Worm (Caenorhabditis elegans) whole organism, young adult: Measurements from ENCODE around the gene msra-1.
A peak's percentile ranks its signal among the peaks of the same experiment; 100 is the strongest.

Experiments used
- B0019.2 ChIP-seq: fragments of 200-800 bp; sonication (Bioruptor generic); conservative IDR thresholded peaks from 2 replicates; pipeline ENCODE4 v1.3.6; 2022; ENCODE audit warnings: missing genetic modification reagents, missing genetic modification characterization, missing compliant biosample characterization
- B0336.3 ChIP-seq: fragments of 200-800 bp; sonication (Bioruptor generic); IDR thresholded peaks from 2 replicates; pipeline ENCODE4 v1.3.6; 2022; ENCODE audit warnings: missing genetic modification characterization, missing compliant biosample characterization
- C06A6.2 ChIP-seq: fragments of 200-800 bp; sonication (Bioruptor generic); conservative IDR thresholded peaks from 2 replicates; pipeline ENCODE4 v1.3.6; 2022; ENCODE audit warnings: missing genetic modification characterization, missing compliant biosample characterization
- C17E4.6 ChIP-seq: fragments of 200-800 bp; sonication (Bioruptor generic); IDR thresholded peaks from 2 replicates; pipeline ENCODE4 v1.3.6; 2022; ENCODE audit warnings: missing genetic modification reagents, missing genetic modification characterization, missing compliant biosample characterization
- F10E7.11 ChIP-seq: sonication (generic microtip); optimal IDR thresholded peaks from 2 replicates; lab custom pipeline; 2017; ENCODE audit warnings: mild to moderate bottlenecking, missing genetic modification characterization, moderate library complexity, missing compliant biosample characterization
- F23B12.7 ChIP-seq: sonication (generic microtip); optimal IDR thresholded peaks from 2 replicates; lab custom pipeline; 2017; ENCODE audit warnings: missing genetic modification characterization, mild to moderate bottlenecking, missing compliant biosample characterization, antibody characterized with exemption, moderate library complexity; ENCODE audit not compliant: insufficient read depth
- F49E8.2 ChIP-seq: sonication (generic microtip); optimal IDR thresholded peaks from 3 replicates; lab custom pipeline; 2017; ENCODE audit warnings: missing genetic modification characterization, mild to moderate bottlenecking, missing compliant biosample characterization, antibody characterized with exemption, moderate library complexity; ENCODE audit not compliant: insufficient read depth
- K11D2.4 ChIP-seq: fragments of 200-800 bp; sonication (Bioruptor generic); IDR thresholded peaks from 2 replicates; pipeline ENCODE4 v1.3.6; 2022; ENCODE audit warnings: missing genetic modification reagents, missing genetic modification characterization, missing compliant biosample characterization
- T26A5.8 ChIP-seq: sonication (generic microtip); optimal IDR thresholded peaks from 2 replicates; lab custom pipeline; 2016; ENCODE audit warnings: missing genetic modification characterization, missing compliant biosample characterization
- Y53F4B.3 ChIP-seq: fragments of 200-800 bp; sonication (Bioruptor generic); IDR thresholded peaks from 2 replicates; pipeline ENCODE4 v1.3.6; 2022; ENCODE audit warnings: missing genetic modification reagents, missing genetic modification characterization, missing compliant biosample characterization
- Y56A3A.18 ChIP-seq: fragments of 200-800 bp; sonication (Bioruptor generic); IDR thresholded peaks from 2 replicates; pipeline ENCODE4 v1.3.6; 2022; ENCODE audit warnings: missing genetic modification reagents, missing genetic modification characterization, missing compliant biosample characterization
- ZK185.1 ChIP-seq: sonication (generic microtip); optimal IDR thresholded peaks from 2 replicates; lab custom pipeline; 2016; ENCODE audit warnings: mild to moderate bottlenecking, missing genetic modification characterization, missing compliant biosample characterization; ENCODE audit not compliant: poor library complexity, severe bottlenecking
- akir-1 ChIP-seq: fragments of 200-800 bp; sonication (Bioruptor generic); optimal IDR thresholded peaks from 2 replicates; lab custom pipeline; 2018; ENCODE audit warnings: mild to moderate bottlenecking, missing genetic modification characterization, moderate library complexity, missing compliant biosample characterization
- athp-1 ChIP-seq: sonication (generic microtip); optimal IDR thresholded peaks from 2 replicates; lab custom pipeline; 2017; ENCODE audit warnings: mild to moderate bottlenecking, missing genetic modification characterization, missing compliant biosample characterization
- attf-3 ChIP-seq: fragments of 200-800 bp; sonication (Bioruptor generic); conservative IDR thresholded peaks from 2 replicates; pipeline ENCODE4 v1.3.6; 2022; ENCODE audit warnings: missing genetic modification reagents, missing genetic modification characterization, missing compliant biosample characterization
- ceh-40 ChIP-seq: fragments of 200-800 bp; sonication (Bioruptor generic); IDR thresholded peaks from 2 replicates; pipeline ENCODE4 v1.3.6; 2022; ENCODE audit warnings: missing genetic modification characterization, missing compliant biosample characterization
- ceh-58 ChIP-seq: fragments of 200-800 bp; sonication (Bioruptor generic); IDR thresholded peaks from 2 replicates; pipeline ENCODE4 v1.3.6; 2022; ENCODE audit warnings: missing genetic modification characterization, missing compliant biosample characterization
- efl-1 ChIP-seq: fragments of 150-350 bp; optimal IDR thresholded peaks from 2 replicates; lab custom pipeline; 2014; ENCODE audit warnings: missing biosample characterization, missing genetic modification reagents, missing genetic modification characterization
- egl-18 ChIP-seq: fragments of 200-800 bp; sonication (Bioruptor generic); IDR thresholded peaks from 2 replicates; pipeline ENCODE4 v1.3.6; 2022; ENCODE audit warnings: missing genetic modification reagents, missing genetic modification characterization, missing compliant biosample characterization
- egrh-3 ChIP-seq: fragments of 200-800 bp; sonication (Bioruptor generic); IDR thresholded peaks from 2 replicates; pipeline ENCODE4 v1.3.6; 2022; ENCODE audit warnings: missing genetic modification reagents, missing genetic modification characterization, missing compliant biosample characterization
- him-1 ChIP-seq: sonication (generic microtip); optimal IDR thresholded peaks from 2 replicates; lab custom pipeline; 2016; ENCODE audit warnings: missing genotype, missing genetic modification reagents, missing genetic modification characterization, missing compliant biosample characterization
- hlh-12 ChIP-seq: sonication (generic microtip); optimal IDR thresholded peaks from 2 replicates; lab custom pipeline; 2016; ENCODE audit warnings: missing genetic modification characterization, missing compliant biosample characterization
- hlh-26 ChIP-seq: fragments of 200-800 bp; sonication (Bioruptor generic); conservative IDR thresholded peaks from 2 replicates; pipeline ENCODE4 v1.3.6; 2022; ENCODE audit warnings: missing genetic modification reagents, missing genetic modification characterization, missing compliant biosample characterization
- hmg-1.2 ChIP-seq: fragments of 200-800 bp; sonication (Bioruptor generic); IDR thresholded peaks from 2 replicates; pipeline ENCODE4 v1.3.6; 2022; ENCODE audit warnings: missing genetic modification reagents, missing genetic modification characterization, missing compliant biosample characterization
- hmg-20 ChIP-seq: fragments of 200-800 bp; sonication (Bioruptor generic); IDR thresholded peaks from 2 replicates; pipeline ENCODE4 v1.3.6; 2022; ENCODE audit warnings: missing genetic modification reagents, missing genetic modification characterization, missing compliant biosample characterization
- hrde-1 ChIP-seq: sonication (generic microtip); optimal IDR thresholded peaks from 2 replicates; lab custom pipeline; 2016; ENCODE audit warnings: missing genetic modification characterization, mild to moderate bottlenecking, missing compliant biosample characterization, moderate library complexity, missing genotype, missing genetic modification reagents, borderline replicate concordance
- hsf-1 ChIP-seq: fragments of 200-800 bp; sonication (Bioruptor generic); IDR thresholded peaks from 2 replicates; pipeline ENCODE4 v1.3.6; 2022; ENCODE audit warnings: missing genetic modification reagents, missing genetic modification characterization, missing compliant biosample characterization
- let-607 ChIP-seq, 2 experiments: fragments of 200-800 bp in 1 of 2; sonication (Bioruptor generic) in 1 of 2; sonication (generic microtip) in 1 of 2; optimal IDR thresholded peaks; 2 replicates each; lab custom pipeline; 2016 to 2018; ENCODE audit warnings: mild to moderate bottlenecking in 2 of 2, missing compliant biosample characterization in 2 of 2, missing genetic modification characterization in 2 of 2, moderate library complexity in 2 of 2, missing genotype in 1 of 2
- lin-40 ChIP-seq: sonication (generic microtip); optimal IDR thresholded peaks from 2 replicates; lab custom pipeline; 2016; ENCODE audit warnings: missing genetic modification characterization, mild to moderate bottlenecking, missing compliant biosample characterization, missing genotype, missing genetic modification reagents
- lsl-1 ChIP-seq: fragments of 200-800 bp; sonication (Bioruptor generic); optimal IDR thresholded peaks from 2 replicates; lab custom pipeline; 2018; ENCODE audit warnings: mild to moderate bottlenecking, missing genetic modification characterization, moderate library complexity, missing compliant biosample characterization
- madf-10 ChIP-seq: sonication (generic microtip); optimal IDR thresholded peaks from 2 replicates; lab custom pipeline; 2016; ENCODE audit warnings: mild to moderate bottlenecking, missing genetic modification characterization, missing compliant biosample characterization
- madf-3 ChIP-seq: fragments of 200-800 bp; sonication (Bioruptor generic); IDR thresholded peaks from 2 replicates; pipeline ENCODE4 v1.3.6; 2022; ENCODE audit warnings: missing genetic modification reagents, missing genetic modification characterization, missing compliant biosample characterization
- madf-6 ChIP-seq: fragments of 200-800 bp; sonication (Bioruptor generic); IDR thresholded peaks from 2 replicates; pipeline ENCODE4 v1.3.6; 2022; ENCODE audit warnings: missing genetic modification reagents, missing genetic modification characterization, missing compliant biosample characterization
- madf-8 ChIP-seq: fragments of 200-800 bp; sonication (Bioruptor generic); conservative IDR thresholded peaks from 2 replicates; pipeline ENCODE4 v1.3.6; 2022; ENCODE audit warnings: missing genetic modification reagents, missing genetic modification characterization, missing compliant biosample characterization
- nfya-1 ChIP-seq: sonication (generic microtip); optimal IDR thresholded peaks from 2 replicates; lab custom pipeline; 2017; ENCODE audit warnings: antibody characterized with exemption, missing compliant biosample characterization, missing genetic modification characterization, borderline replicate concordance; ENCODE audit not compliant: insufficient read depth
- nfya-2 ChIP-seq: fragments of 200-800 bp; sonication (Bioruptor generic); IDR thresholded peaks from 2 replicates; pipeline ENCODE4 v1.3.6; 2022; ENCODE audit warnings: missing genetic modification reagents, missing genetic modification characterization, missing compliant biosample characterization
- nhr-27 ChIP-seq: fragments of 200-800 bp; sonication (Bioruptor generic); optimal IDR thresholded peaks from 2 replicates; lab custom pipeline; 2018; ENCODE audit warnings: mild to moderate bottlenecking, missing genetic modification characterization, moderate library complexity, missing compliant biosample characterization
- pbrm-1 ChIP-seq: fragments of 200-800 bp; sonication (Bioruptor generic); IDR thresholded peaks from 2 replicates; pipeline ENCODE4 v1.3.6; 2022; ENCODE audit warnings: missing genetic modification reagents, missing genetic modification characterization, missing compliant biosample characterization
- rcor-1 ChIP-seq: fragments of 200-800 bp; sonication (Bioruptor generic); IDR thresholded peaks from 2 replicates; pipeline ENCODE4 v1.3.6; 2022; ENCODE audit warnings: missing genetic modification reagents, missing genetic modification characterization, missing compliant biosample characterization
- snpc-3.4 ChIP-seq: sonication (generic microtip); optimal IDR thresholded peaks from 2 replicates; lab custom pipeline; 2017; ENCODE audit warnings: missing genetic modification characterization, mild to moderate bottlenecking, missing compliant biosample characterization, antibody characterized with exemption, moderate library complexity, missing genotype, missing genetic modification reagents
- snpc-4 ChIP-seq, 5 experiments: fragments of 150-350 bp in 1 of 5; sonication (generic microtip) in 4 of 5; optimal IDR thresholded peaks; 2 replicates each; lab custom pipeline; 2014 to 2018; ENCODE audit warnings: missing genetic modification characterization in 5 of 5, missing biosample characterization in 3 of 5, antibody characterized with exemption in 2 of 5, mild to moderate bottlenecking in 2 of 5, missing compliant biosample characterization in 2 of 5, missing genotype in 2 of 5, moderate library complexity in 2 of 5, missing genetic modification reagents in 1 of 5
- xnd-1 ChIP-seq: sonication (generic microtip); optimal IDR thresholded peaks from 2 replicates; lab custom pipeline; 2016; ENCODE audit warnings: missing genotype, missing genetic modification reagents, missing genetic modification characterization, missing compliant biosample characterization
- zfh-2 ChIP-seq: fragments of 200-800 bp; sonication (Bioruptor generic); conservative IDR thresholded peaks from 2 replicates; pipeline ENCODE4 v1.3.6; 2022; ENCODE audit warnings: missing genetic modification reagents, missing genetic modification characterization, missing compliant biosample characterization
- zim-3 ChIP-seq: sonication (generic microtip); optimal IDR thresholded peaks from 2 replicates; lab custom pipeline; 2017; ENCODE audit warnings: mild to moderate bottlenecking, missing genetic modification characterization, moderate library complexity, missing compliant biosample characterization
- ztf-26 ChIP-seq: sonication (generic microtip); optimal IDR thresholded peaks from 2 replicates; lab custom pipeline; 2017; ENCODE audit warnings: missing genetic modification characterization, missing compliant biosample characterization
- ztf-28 ChIP-seq: fragments of 200-800 bp; sonication (Bioruptor generic); IDR thresholded peaks from 2 replicates; pipeline ENCODE4 v1.3.6; 2022; ENCODE audit warnings: missing genetic modification reagents, missing genetic modification characterization, missing compliant biosample characterization

Gene msra-1

DNA sequence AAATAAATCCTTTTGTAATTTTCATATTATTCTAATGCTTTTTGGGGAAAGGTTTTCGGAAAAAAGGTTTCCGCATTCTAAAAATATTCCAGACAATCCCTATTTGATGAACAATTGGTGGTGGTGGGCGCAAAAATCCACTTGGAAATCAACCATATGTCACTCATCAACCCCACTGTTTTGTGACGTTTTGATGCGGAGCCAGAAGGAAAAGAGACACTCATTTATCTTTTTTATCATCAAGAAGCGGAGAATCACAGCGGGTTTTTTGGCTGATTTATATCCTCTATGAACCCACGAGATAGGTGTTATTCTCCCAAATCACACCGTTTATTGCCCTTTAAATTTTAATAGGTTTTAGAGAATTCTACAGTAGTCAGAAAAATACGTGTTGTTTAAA is 6.7 kb downstream of the msra-1 start:
- no peak for TF ChIP-seq F49E8.2 (tag; lab: Kevin White, UChicago)
- TF ChIP-seq egrh-3 (GFP tag; lab: Robert Waterston, UW): no peak
- TF ChIP-seq C17E4.6 (GFP tag; lab: Robert Waterston, UW): no peak
- no peak for TF ChIP-seq egl-18 (GFP tag; lab: Robert Waterston, UW)
- TF ChIP-seq nfya-2 (GFP tag; lab: Robert Waterston, UW): no peak
- TF ChIP-seq athp-1: no peak
- no peak for TF ChIP-seq Y53F4B.3 (GFP tag; lab: Robert Waterston, UW)
- no peak for TF ChIP-seq akir-1 (GFP tag; lab: Kevin White, UChicago)
- TF ChIP-seq let-607 (tag; optimal IDR thresholded peaks at IDR 0.05; lab: Kevin White, UChicago): no peak
- no peak for TF ChIP-seq snpc-3.4
- no peak for TF ChIP-seq lin-40
- TF ChIP-seq, all 124 proteins: peak for 0

DNA sequence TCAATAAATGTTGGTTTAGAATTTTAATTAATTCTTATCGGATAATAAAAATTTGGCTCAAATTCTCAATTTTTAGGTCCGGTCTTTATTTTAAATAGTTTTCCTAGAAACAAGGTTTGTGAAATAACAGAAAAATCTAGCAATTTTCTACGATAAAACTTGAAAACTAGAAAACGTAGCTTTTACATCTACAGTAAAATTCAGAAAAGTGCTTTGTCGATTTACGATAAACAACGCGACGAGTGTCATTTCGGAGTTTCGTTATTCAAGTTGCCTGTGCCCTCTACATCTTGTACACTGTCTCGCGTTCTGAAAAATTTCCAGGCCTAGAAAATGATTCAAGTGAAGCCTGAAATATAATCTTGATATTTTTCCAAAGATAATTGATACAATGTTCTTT is 7.1 kb downstream of the msra-1 start:
- TF ChIP-seq snpc-3.4 (peak; percentile 30), nfya-1 (no peak), F10E7.11 (tag; lab: Kevin White, UChicago) (no peak), pbrm-1 (no peak), B0019.2 (GFP tag; lab: Robert Waterston, UW) (peak; percentile 32; the same call in 1 of the 2 replicates), efl-1 (GFP tag; lab: Kevin White, UChicago) (peak; percentile 17), Y56A3A.18 (GFP tag; lab: Robert Waterston, UW) (no peak), zfh-2 (GFP tag; lab: Robert Waterston, UW) (no peak), ZK185.1 (tag; lab: Kevin White, UChicago) (no peak), madf-6 (GFP tag; lab: Robert Waterston, UW) (peak; percentile 93), rcor-1 (peak; percentile 57), madf-10 (tag; lab: Kevin White, UChicago) (no peak), C06A6.2 (GFP tag; lab: Robert Waterston, UW) (no peak), T26A5.8 (tag; lab: Kevin White, UChicago) (no peak), hlh-26 (GFP tag; lab: Robert Waterston, UW) (no peak), hmg-20 (GFP tag; lab: Robert Waterston, UW) (no peak), him-1 (peak; percentile 42), nhr-27 (tag; lab: Kevin White, UChicago) (no peak), ztf-28 (GFP tag; lab: Robert Waterston, UW) (no peak), snpc-4 (GFP tag; optimal IDR thresholded peaks at IDR 0.05; lab: Kevin White, UChicago) (no peak), snpc-4 (tag; optimal IDR thresholded peaks at IDR 0.05; lab: Kevin White, UChicago) (peak in 1 of 4 experiments; percentile 21), attf-3 (peak; percentile 94), egl-18 (GFP tag; lab: Robert Waterston, UW) (no peak), ceh-58 (GFP tag; lab: Robert Waterston, UW) (no peak), hrde-1 (tag; lab: Kevin White, UChicago) (no peak), madf-8 (GFP tag; lab: Robert Waterston, UW) (peak; percentile 83), hmg-1.2 (peak; percentile 92), F23B12.7 (tag; lab: Kevin White, UChicago) (no peak), ceh-40 (GFP tag; lab: Robert Waterston, UW) (no peak), madf-3 (GFP tag; lab: Robert Waterston, UW) (no peak), lin-40 (no peak), K11D2.4 (GFP tag; lab: Robert Waterston, UW) (no peak), hlh-12 (tag; lab: Kevin White, UChicago) (no peak), hsf-1 (GFP tag; lab: Robert Waterston, UW) (no peak), zim-3 (tag; lab: Kevin White, UChicago) (no peak), B0336.3 (GFP tag; lab: Robert Waterston, UW) (no peak), lsl-1 (peak; percentile 12), xnd-1 (tag; lab: Kevin White, UChicago) (peak; percentile 69), ztf-26 (tag; lab: Kevin White, UChicago) (no peak)
